Worm (Caenorhabditis elegans): ENCODE results near the gene ucr-2.3.

ce11 chrIII:844577-844976, 35.1 kb upstream of the ucr-2.3 start:
- no peak for TF ChIP-seq egl-27 (tag; optimal IDR thresholded peaks at IDR 0.05)
- no peak for TF ChIP-seq nhr-11 (tag; optimal IDR thresholded peaks at IDR 0.05)
- no peak for TF ChIP-seq R02D3.7 (tag; optimal IDR thresholded peaks at IDR 0.05)
- TF ChIP-seq F13H6.1 (tag; optimal IDR thresholded peaks at IDR 0.05): no peak
- no peak for TF ChIP-seq zag-1 (tag; optimal IDR thresholded peaks at IDR 0.05)
- no peak for TF ChIP-seq fos-1 (tag; optimal IDR thresholded peaks at IDR 0.05)
- no peak for TF ChIP-seq ceh-16 (tag; optimal IDR thresholded peaks at IDR 0.05)
- no peak for TF ChIP-seq nhr-237 (tag; optimal IDR thresholded peaks at IDR 0.05)
